Worm (Caenorhabditis elegans): ENCODE measurements around the gene ceh-40.
A peak's percentile ranks its signal among the peaks of the same experiment; 100 is the strongest.

Gene ceh-40

DNA sequence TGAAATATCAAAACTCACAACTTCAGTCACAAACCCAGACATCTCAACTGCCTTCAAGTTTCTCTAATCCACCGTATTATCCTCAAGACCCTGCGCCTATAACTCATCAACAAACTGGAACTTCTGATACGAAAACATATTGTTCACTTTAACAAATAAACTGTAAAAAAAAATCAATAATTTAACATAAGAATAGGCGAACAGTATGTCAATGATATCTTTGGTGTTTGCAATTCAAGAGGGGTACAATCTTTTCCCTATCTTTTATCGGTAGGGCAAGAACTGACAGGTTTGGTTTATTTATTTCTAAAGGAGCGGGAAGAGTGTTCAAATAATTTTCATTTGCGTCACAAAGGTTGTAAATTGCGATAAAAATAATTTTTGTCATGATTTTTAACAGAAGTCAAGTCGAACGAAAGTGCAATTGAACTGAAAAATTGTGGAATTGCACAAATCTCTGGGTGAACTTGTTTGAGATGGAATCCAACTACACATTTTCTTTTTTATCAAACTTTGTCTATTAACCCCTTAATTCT lies 42.4 kb upstream of the ceh-40 start (continued):
- no peak for TF ChIP-seq ceh-45 (GFP tag; IDR thresholded peaks at IDR 0.05)
- TF ChIP-seq pat-9 (tag; optimal IDR thresholded peaks at IDR 0.05): no peak
- TF ChIP-seq ceh-48 (tag; optimal IDR thresholded peaks at IDR 0.05): peak; percentile 38
- TF ChIP-seq mec-3 (tag; optimal IDR thresholded peaks at IDR 0.05; ENCODE audit: borderline replicate concordance): no peak
- peak; percentile 33 for TF ChIP-seq pqm-1 (tag; optimal IDR thresholded peaks at IDR 0.05)
- TF ChIP-seq pha-4 (tag; optimal IDR thresholded peaks at IDR 0.05): no peak
- peak; percentile 71 for TF ChIP-seq tbx-2 (tag; optimal IDR thresholded peaks at IDR 0.05)
- TF ChIP-seq pag-3 (tag; optimal IDR thresholded peaks at IDR 0.05; ENCODE audit: borderline replicate concordance): no peak
- TF ChIP-seq nfya-1 (tag; optimal IDR thresholded peaks at IDR 0.05): peak; percentile 87
- TF ChIP-seq unc-55 (GFP tag; optimal IDR thresholded peaks at IDR 0.05): no peak
- peak; percentile 64 for TF ChIP-seq elt-2 (tag; optimal IDR thresholded peaks at IDR 0.05)
- TF ChIP-seq unc-3 (GFP tag; conservative IDR thresholded peaks at IDR 0.05): peak; percentile 9; the same call in 1 of the 2 replicates
- peak; percentile 55 for TF ChIP-seq unc-3 (tag; optimal IDR thresholded peaks at IDR 0.05)
- no peak for TF ChIP-seq odd-2 (tag; optimal IDR thresholded peaks at IDR 0.05)
- peak; percentile 94 for TF ChIP-seq ceh-18 (tag; optimal IDR thresholded peaks at IDR 0.05)
- TF ChIP-seq K02D7.2 (tag; optimal IDR thresholded peaks at IDR 0.05): no peak
- TF ChIP-seq ama-1 (optimal IDR thresholded peaks at IDR 0.05): no peak
- no peak for TF ChIP-seq fkh-10 (GFP tag; optimal IDR thresholded peaks at IDR 0.05)
- no peak for TF ChIP-seq ceh-2 (tag; optimal IDR thresholded peaks at IDR 0.05)
- TF ChIP-seq hlh-6 (tag; optimal IDR thresholded peaks at IDR 0.05): no peak
- no peak for TF ChIP-seq lim-6 (tag; optimal IDR thresholded peaks at IDR 0.05)
- TF ChIP-seq che-1 (tag; optimal IDR thresholded peaks at IDR 0.05): no peak
- TF ChIP-seq ztf-16 (tag; optimal IDR thresholded peaks at IDR 0.05): no peak
- TF ChIP-seq ceh-9 (tag; optimal IDR thresholded peaks at IDR 0.05): no peak
- TF ChIP-seq unc-86 (tag; optimal IDR thresholded peaks at IDR 0.05): no peak
- no peak for TF ChIP-seq ceh-24 (tag; optimal IDR thresholded peaks at IDR 0.05)
- peak; percentile 64 for TF ChIP-seq ceh-31 (tag; optimal IDR thresholded peaks at IDR 0.05)
- TF ChIP-seq ets-4 (tag; optimal IDR thresholded peaks at IDR 0.05): peak; percentile 53
- no peak for TF ChIP-seq sox-4 (tag; optimal IDR thresholded peaks at IDR 0.05)
- TF ChIP-seq fkh-6 (tag; optimal IDR thresholded peaks at IDR 0.05): no peak
- TF ChIP-seq gmeb-2 (tag; optimal IDR thresholded peaks at IDR 0.05): no peak
- no peak for TF ChIP-seq tbx-7 (tag; optimal IDR thresholded peaks at IDR 0.05)
- TF ChIP-seq pha-2 (tag; optimal IDR thresholded peaks at IDR 0.05): no peak
- TF ChIP-seq nhr-11 (tag; optimal IDR thresholded peaks at IDR 0.05): peak; percentile 73
- no peak for TF ChIP-seq F13H6.1 (tag; optimal IDR thresholded peaks at IDR 0.05)
- TF ChIP-seq hlh-30 (tag; optimal IDR thresholded peaks at IDR 0.05; ENCODE audit: insufficient read depth): no peak
- TF ChIP-seq T23F11.4 (GFP tag; optimal IDR thresholded peaks at IDR 0.05): no peak
- TF ChIP-seq sox-2 (GFP tag; IDR thresholded peaks at IDR 0.05): no peak
- no peak for TF ChIP-seq dmd-4 (tag; optimal IDR thresholded peaks at IDR 0.05; ENCODE audit: borderline replicate concordance)
- no peak for TF ChIP-seq nhr-232 (tag; optimal IDR thresholded peaks at IDR 0.05)
- TF ChIP-seq lin-11 (tag; optimal IDR thresholded peaks at IDR 0.05): no peak
- peak; percentile 20 for TF ChIP-seq pax-1 (tag; optimal IDR thresholded peaks at IDR 0.05)
- no peak for TF ChIP-seq ahr-1 (tag; optimal IDR thresholded peaks at IDR 0.05)
- no peak for TF ChIP-seq elt-4 (tag; optimal IDR thresholded peaks at IDR 0.05)
- no peak for TF ChIP-seq hlh-13 (GFP tag; optimal IDR thresholded peaks at IDR 0.05)
- TF ChIP-seq C08G9.2 (tag; optimal IDR thresholded peaks at IDR 0.05): no peak
- TF ChIP-seq hlh-15 (tag; optimal IDR thresholded peaks at IDR 0.05): no peak

Data from whole organism, late embryonic.